Fruit fly (Drosophila melanogaster) whole organism, embryonic: ENCODE results near the gene PIG-C.
A peak's percentile ranks its signal among the peaks of the same experiment; 100 is the strongest.

Experiments
- Bgb ChIP-seq: fragments of 200-800 bp; sonication (Bioruptor generic); IDR thresholded peaks from 2 replicates; pipeline ENCODE4 v1.3.6; 2022; ENCODE audit warnings: missing biosample characterization, missing genetic modification characterization; ENCODE audit not compliant: partially characterized antibody
- Blimp-1 ChIP-seq: fragments of 200-800 bp; sonication (Bioruptor generic); optimal IDR thresholded peaks from 3 replicates; lab custom pipeline; 2018; ENCODE audit warnings: missing biosample characterization, missing genetic modification characterization, mild to moderate bottlenecking, moderate library complexity, missing genetic modification reagents
- CG10147 ChIP-seq: fragments of 200-800 bp; sonication (Bioruptor generic); optimal IDR thresholded peaks from 2 replicates; lab custom pipeline; 2019; ENCODE audit warnings: missing biosample characterization, mild to moderate bottlenecking, missing genetic modification characterization, moderate library complexity
- CG10565 ChIP-seq: fragments of 200-800 bp; sonication (Bioruptor generic); optimal IDR thresholded peaks from 3 replicates; lab custom pipeline; 2016; ENCODE audit warnings: missing biosample characterization, mild to moderate bottlenecking, missing genetic modification characterization
- CG11247 ChIP-seq: fragments of 200-800 bp; sonication (Bioruptor generic); IDR thresholded peaks from 2 replicates; pipeline ENCODE4 v1.3.6; 2022; ENCODE audit warnings: missing biosample characterization, missing genetic modification characterization
- CG11504 ChIP-seq: fragments of 200-800 bp; sonication (Bioruptor generic); optimal IDR thresholded peaks from 3 replicates; lab custom pipeline; 2019; ENCODE audit warnings: missing biosample characterization, mild to moderate bottlenecking, missing genetic modification characterization, moderate library complexity
- CG13287 ChIP-seq: fragments of 200-800 bp; sonication (Bioruptor generic); IDR thresholded peaks from 2 replicates; pipeline ENCODE4 v1.3.6; 2022; ENCODE audit warnings: missing biosample characterization, missing genetic modification characterization; ENCODE audit not compliant: partially characterized antibody
- CG14014 ChIP-seq: fragments of 200-800 bp; sonication (Bioruptor generic); IDR thresholded peaks from 2 replicates; pipeline ENCODE4 v1.3.6; 2022; ENCODE audit warnings: missing biosample characterization, missing genetic modification characterization
- CG14667 ChIP-seq: fragments of 200-800 bp; sonication (Bioruptor generic); IDR thresholded peaks from 2 replicates; pipeline ENCODE4 v1.3.6; 2022; ENCODE audit warnings: missing biosample characterization, missing genetic modification characterization
- CG15073 ChIP-seq: fragments of 200-800 bp; sonication (Bioruptor generic); optimal IDR thresholded peaks from 2 replicates; lab custom pipeline; 2016; ENCODE audit warnings: missing biosample characterization, missing genetic modification characterization
- CG15601 ChIP-seq: fragments of 200-800 bp; sonication (Bioruptor generic); optimal IDR thresholded peaks from 3 replicates; lab custom pipeline; 2019; ENCODE audit warnings: missing biosample characterization, mild to moderate bottlenecking, missing genetic modification characterization, moderate library complexity
- CG17186 ChIP-seq: fragments of 200-800 bp; sonication (Bioruptor generic); optimal IDR thresholded peaks from 3 replicates; lab custom pipeline; 2017; ENCODE audit warnings: missing biosample characterization, missing genetic modification reagents, missing genetic modification characterization
- CG18011 ChIP-seq: fragments of 200-800 bp; sonication (Bioruptor generic); optimal IDR thresholded peaks from 2 replicates; lab custom pipeline; 2017; ENCODE audit warnings: missing biosample characterization, missing genetic modification characterization, mild to moderate bottlenecking, moderate library complexity, missing genotype
- CG2678 ChIP-seq: fragments of 200-800 bp; sonication (Bioruptor generic); optimal IDR thresholded peaks from 3 replicates; lab custom pipeline; 2019; ENCODE audit warnings: missing biosample characterization, mild to moderate bottlenecking, missing genetic modification characterization, moderate library complexity
- CG4617 ChIP-seq: fragments of 200-800 bp; sonication (Bioruptor generic); optimal IDR thresholded peaks from 3 replicates; lab custom pipeline; 2016; ENCODE audit warnings: missing biosample characterization, missing genetic modification characterization, borderline replicate concordance
- CG9727 ChIP-seq: fragments of 200-800 bp; sonication (Bioruptor generic); optimal IDR thresholded peaks from 3 replicates; lab custom pipeline; 2017; ENCODE audit warnings: missing biosample characterization, mild to moderate bottlenecking, missing genetic modification characterization
- CG9932 ChIP-seq: fragments of 200-800 bp; sonication (Bioruptor generic); IDR thresholded peaks from 2 replicates; pipeline ENCODE4 v1.3.6; 2022; ENCODE audit warnings: missing biosample characterization, missing genetic modification characterization
- CTCF ChIP-seq: fragments of 200-800 bp; sonication (Bioruptor generic); optimal IDR thresholded peaks from 2 replicates; lab custom pipeline; 2017; ENCODE audit warnings: missing biosample characterization, mild to moderate bottlenecking, missing genetic modification characterization, moderate library complexity
- CoRest ChIP-seq: fragments of 200-800 bp; sonication (Bioruptor generic); optimal IDR thresholded peaks from 3 replicates; lab custom pipeline; 2018; ENCODE audit warnings: missing biosample characterization, mild to moderate bottlenecking, missing genetic modification characterization, moderate library complexity
- D19A ChIP-seq: fragments of 200-800 bp; optimal IDR thresholded peaks from 3 replicates; lab custom pipeline; 2019; ENCODE audit warnings: missing biosample characterization, mild to moderate bottlenecking, missing genetic modification characterization, moderate library complexity
- Dp ChIP-seq: fragments of 200-800 bp; sonication (Bioruptor generic); optimal IDR thresholded peaks from 2 replicates; lab custom pipeline; 2018; ENCODE audit warnings: missing biosample characterization, mild to moderate bottlenecking, missing genetic modification characterization, moderate library complexity
- E2f1 ChIP-seq: fragments of 200-800 bp; sonication (Bioruptor generic); IDR thresholded peaks from 2 replicates; pipeline ENCODE4 v1.3.6; 2022; ENCODE audit warnings: missing biosample characterization, missing genetic modification characterization
- E2f2 ChIP-seq: fragments of 200-800 bp; sonication (Bioruptor generic); IDR thresholded peaks from 2 replicates; pipeline ENCODE4 v1.3.6; 2022; ENCODE audit warnings: missing biosample characterization, missing genetic modification characterization
- Fer2 ChIP-seq: fragments of 200-800 bp; sonication (Bioruptor generic); optimal IDR thresholded peaks from 2 replicates; lab custom pipeline; 2018; ENCODE audit warnings: missing biosample characterization, mild to moderate bottlenecking, missing genetic modification characterization, moderate library complexity
- HHEX ChIP-seq: fragments of 200-800 bp; sonication (Bioruptor generic); optimal IDR thresholded peaks from 3 replicates; lab custom pipeline; 2017; ENCODE audit warnings: missing biosample characterization, mild to moderate bottlenecking, missing genetic modification characterization, missing genetic modification reagents
- Lhr ChIP-seq: fragments of 200-800 bp; sonication (Bioruptor generic); optimal IDR thresholded peaks from 3 replicates; lab custom pipeline; 2017; ENCODE audit warnings: mild to moderate bottlenecking, missing biosample characterization, missing genetic modification reagents, missing genetic modification characterization
- Mad ChIP-seq: fragments of 200-800 bp; sonication (Bioruptor generic); optimal IDR thresholded peaks from 2 replicates; lab custom pipeline; 2016; ENCODE audit warnings: missing biosample characterization, missing genetic modification characterization
- Mrtf ChIP-seq: fragments of 200-800 bp; sonication (Bioruptor generic); IDR thresholded peaks from 3 replicates; pipeline ENCODE4 v1.3.6; 2022; ENCODE audit warnings: missing biosample characterization, missing genetic modification characterization
- Opbp ChIP-seq: fragments of 200-800 bp; sonication (Bioruptor generic); IDR thresholded peaks from 3 replicates; pipeline ENCODE4 v1.3.6; 2022; ENCODE audit warnings: missing biosample characterization, missing genetic modification characterization; ENCODE audit not compliant: partially characterized antibody
- Pdp1 ChIP-seq, 2 experiments: fragments of 200-800 bp; sonication (Bioruptor generic); optimal IDR thresholded peaks; 3 replicates each; lab custom pipeline; 2016; ENCODE audit warnings: missing biosample characterization in 2 of 2, missing genetic modification characterization in 2 of 2, mild to moderate bottlenecking in 1 of 2, moderate library complexity in 1 of 2
- Sox102F ChIP-seq: fragments of 200-800 bp; sonication (Bioruptor generic); optimal IDR thresholded peaks from 2 replicates; lab custom pipeline; 2018; ENCODE audit warnings: missing biosample characterization, mild to moderate bottlenecking, missing genetic modification characterization, moderate library complexity
- Vsx1 ChIP-seq: fragments of 200-800 bp; sonication (Bioruptor generic); optimal IDR thresholded peaks from 2 replicates; lab custom pipeline; 2017; ENCODE audit warnings: missing biosample characterization, mild to moderate bottlenecking, missing genetic modification characterization, missing genetic modification reagents
- cato ChIP-seq: fragments of 200-800 bp; sonication (Bioruptor generic); optimal IDR thresholded peaks from 2 replicates; lab custom pipeline; 2016; ENCODE audit warnings: missing biosample characterization, missing genetic modification characterization, borderline replicate concordance
- dmrt99B ChIP-seq: fragments of 200-800 bp; sonication (Bioruptor generic); optimal IDR thresholded peaks from 2 replicates; lab custom pipeline; 2018; ENCODE audit warnings: missing biosample characterization, mild to moderate bottlenecking, missing genetic modification characterization, moderate library complexity
- ftz-f1 ChIP-seq: fragments of 200-800 bp; sonication (Bioruptor generic); optimal IDR thresholded peaks from 2 replicates; lab custom pipeline; 2016; ENCODE audit warnings: missing biosample characterization, missing genetic modification characterization
- gem ChIP-seq: fragments of 200-800 bp; sonication (Bioruptor generic); optimal IDR thresholded peaks from 2 replicates; lab custom pipeline; 2019; ENCODE audit warnings: missing biosample characterization, mild to moderate bottlenecking, missing genetic modification characterization, moderate library complexity
- oc ChIP-seq: fragments of 200-800 bp; sonication (Bioruptor generic); optimal IDR thresholded peaks from 2 replicates; lab custom pipeline; 2018; ENCODE audit warnings: missing biosample characterization, mild to moderate bottlenecking, missing genetic modification characterization, moderate library complexity
- phol ChIP-seq: fragments of 200-800 bp; sonication (Bioruptor generic); optimal IDR thresholded peaks from 3 replicates; lab custom pipeline; 2018; ENCODE audit warnings: missing biosample characterization, mild to moderate bottlenecking, missing genetic modification characterization, moderate library complexity
- pita ChIP-seq: fragments of 200-800 bp; sonication (Bioruptor generic); optimal IDR thresholded peaks from 2 replicates; lab custom pipeline; 2017; ENCODE audit warnings: missing biosample characterization, mild to moderate bottlenecking, missing genetic modification characterization
- pros ChIP-seq: fragments of 200-800 bp; sonication (Bioruptor generic); optimal IDR thresholded peaks from 3 replicates; lab custom pipeline; 2019; ENCODE audit warnings: missing biosample characterization, mild to moderate bottlenecking, missing genetic modification characterization, moderate library complexity
- psq ChIP-seq: fragments of 200-800 bp; sonication (Bioruptor generic); optimal IDR thresholded peaks from 2 replicates; lab custom pipeline; 2017; ENCODE audit warnings: missing biosample characterization, missing genetic modification characterization
- sens ChIP-seq: fragments of 200-800 bp; sonication (Bioruptor generic); peaks from one replicate; lab custom pipeline; 2016; ENCODE audit warnings: missing biosample characterization, missing genetic modification characterization
- sna ChIP-seq: fragments of 200-800 bp; sonication (Bioruptor generic); IDR thresholded peaks from 2 replicates; pipeline ENCODE4 v1.3.6; 2022; ENCODE audit warnings: missing biosample characterization, missing genetic modification characterization; ENCODE audit not compliant: partially characterized antibody
- stwl ChIP-seq: fragments of 200-800 bp; sonication (Bioruptor generic); optimal IDR thresholded peaks from 3 replicates; lab custom pipeline; 2018; ENCODE audit warnings: missing biosample characterization, mild to moderate bottlenecking, missing genetic modification characterization, moderate library complexity
- tll ChIP-seq, 2 experiments: fragments of 200-800 bp in 1 of 2; fragments of >200 bp in 1 of 2; sonication (Bioruptor generic) in 1 of 2; optimal IDR thresholded peaks; 2 replicates each; lab custom pipeline; 2017 to 2019; ENCODE audit warnings: missing biosample characterization in 2 of 2, missing genetic modification characterization in 2 of 2, mild to moderate bottlenecking in 1 of 2, moderate library complexity in 1 of 2
- trem ChIP-seq: fragments of 200-800 bp; optimal IDR thresholded peaks from 3 replicates; lab custom pipeline; 2019; ENCODE audit warnings: missing biosample characterization, mild to moderate bottlenecking, missing genetic modification characterization, moderate library complexity
- twi ChIP-seq: fragments of 200-800 bp; optimal IDR thresholded peaks from 2 replicates; lab custom pipeline; 2019; ENCODE audit warnings: missing biosample characterization, mild to moderate bottlenecking, missing genetic modification characterization, moderate library complexity
- z ChIP-seq: fragments of 200-800 bp; sonication (Bioruptor generic); IDR thresholded peaks from 3 replicates; pipeline ENCODE4 v1.3.6; 2022; ENCODE audit warnings: missing biosample characterization, missing genetic modification characterization

PIG-C gene

dm6 chr3L:3276930-3277329, 42.1 kb downstream of the PIG-C start:
- no peak for TF ChIP-seq sna (GFP tag; lab: Robert Waterston, UW)
- TF ChIP-seq CoRest = peak; percentile 27
- TF ChIP-seq pita = peak; percentile 61
- no peak for TF ChIP-seq HHEX (GFP tag; lab: Kevin White, UChicago)
- peak; percentile 80 for TF ChIP-seq ftz-f1
- peak; percentile 83 for TF ChIP-seq z (GFP tag; lab: Robert Waterston, UW)
- no peak for TF ChIP-seq CG15073 (GFP tag; lab: Kevin White, UChicago)
- peak; percentile 56 for TF ChIP-seq Lhr
- TF ChIP-seq Mrtf (GFP tag; lab: Robert Waterston, UW) = no peak
- TF ChIP-seq E2f2 (GFP tag; lab: Robert Waterston, UW) = 0 out of 2 replicates have a peak, but pooled peaks have one; percentile 8
- no peak for TF ChIP-seq D19A (tag; lab: Kevin White, UChicago)
- TF ChIP-seq Fer2 (tag; lab: Kevin White, UChicago) = no peak
- no peak for TF ChIP-seq tll (GFP tag; optimal IDR thresholded peaks at IDR 0.05; lab: Kevin White, UChicago)
- peak; percentile 95 for TF ChIP-seq CG11247
- peak; percentile 54 for TF ChIP-seq stwl (tag; lab: Kevin White, UChicago)
- TF ChIP-seq Dp (GFP tag; lab: Kevin White, UChicago) = peak; percentile 8
- TF ChIP-seq CG9932 (GFP tag; lab: Robert Waterston, UW) = no peak
- TF ChIP-seq Opbp (GFP tag; lab: Robert Waterston, UW) = peak; percentile 49; the same call in 1 of the 3 replicates
- TF ChIP-seq Bgb (GFP tag; lab: Robert Waterston, UW) = peak; percentile 23; the same call in 1 of the 2 replicates
- peak; percentile 3 for TF ChIP-seq CG15601
- TF ChIP-seq CG14667 (GFP tag; lab: Robert Waterston, UW) = no peak
- TF ChIP-seq trem (tag; lab: Kevin White, UChicago) = peak; percentile 16
- TF ChIP-seq CG13287 (GFP tag; lab: Robert Waterston, UW) = peak; percentile 62; the same call in 1 of the 2 replicates
- TF ChIP-seq CTCF (GFP tag; lab: Kevin White, UChicago) = peak; percentile 58
- TF ChIP-seq Pdp1 (GFP tag; optimal IDR thresholded peaks at IDR 0.05; lab: Kevin White, UChicago) = peak in 1 of 2 experiments; percentile 26

dm6 chr3L:3274463-3275177, 44.4 kb downstream of the PIG-C start:
- TF ChIP-seq Blimp-1 (peak; percentile 92), psq (no peak), Vsx1 (GFP tag; lab: Kevin White, UChicago) (no peak), dmrt99B (tag; lab: Kevin White, UChicago) (peak; percentile 13), CG4617 (GFP tag; lab: Kevin White, UChicago) (no peak), sens (GFP tag; lab: Kevin White, UChicago) (peak; percentile 70), CG18011 (GFP tag; lab: Kevin White, UChicago) (no peak), oc (tag; lab: Kevin White, UChicago) (peak; percentile 24), phol (tag; lab: Kevin White, UChicago) (peak; percentile 17), CG17186 (GFP tag; lab: Kevin White, UChicago) (no peak), pros (GFP tag; lab: Kevin White, UChicago) (no peak), Mad (GFP tag; lab: Kevin White, UChicago) (no peak), CG9727 (GFP tag; lab: Kevin White, UChicago) (no peak), CG11504 (no peak), Sox102F (GFP tag; lab: Kevin White, UChicago) (peak; percentile 37), twi (no peak), CG10147 (GFP tag; lab: Kevin White, UChicago) (no peak), gem (peak; percentile 16), CG2678 (peak; percentile 2), CG14014 (GFP tag; lab: Robert Waterston, UW) (no peak), E2f1 (GFP tag; lab: Robert Waterston, UW) (no peak), CG10565 (GFP tag; lab: Kevin White, UChicago) (no peak), cato (GFP tag; lab: Kevin White, UChicago) (no peak)
